Worm (Caenorhabditis elegans) whole organism, L3 larva: Measurements from ENCODE around the gene C32D5.8.

Experiments used
- ceh-82 ChIP-seq: fragments of 150-350 bp; optimal IDR thresholded peaks from 2 replicates; lab custom pipeline; 2014; ENCODE audit warnings: missing biosample characterization, missing genetic modification characterization
- fkh-10 ChIP-seq: sonication (generic microtip); optimal IDR thresholded peaks from 2 replicates; lab custom pipeline; 2017; ENCODE audit warnings: missing biosample characterization, missing genetic modification reagents, missing genetic modification characterization
- nhr-28 ChIP-seq: fragments of 150-350 bp; optimal IDR thresholded peaks from 2 replicates; lab custom pipeline; 2014; ENCODE audit warnings: missing biosample characterization, missing genetic modification characterization
- pha-4 ChIP-seq: fragments of 150-350 bp; optimal IDR thresholded peaks from 2 replicates; lab custom pipeline; 2014; ENCODE audit warnings: missing biosample characterization, missing genetic modification reagents, missing genetic modification characterization
- unc-62 ChIP-seq: fragments of 150-350 bp; sonication (generic microtip); optimal IDR thresholded peaks from 4 replicates; lab custom pipeline; 2014; ENCODE audit warnings: missing biosample characterization, missing genetic modification reagents, missing genetic modification characterization

DNA sequence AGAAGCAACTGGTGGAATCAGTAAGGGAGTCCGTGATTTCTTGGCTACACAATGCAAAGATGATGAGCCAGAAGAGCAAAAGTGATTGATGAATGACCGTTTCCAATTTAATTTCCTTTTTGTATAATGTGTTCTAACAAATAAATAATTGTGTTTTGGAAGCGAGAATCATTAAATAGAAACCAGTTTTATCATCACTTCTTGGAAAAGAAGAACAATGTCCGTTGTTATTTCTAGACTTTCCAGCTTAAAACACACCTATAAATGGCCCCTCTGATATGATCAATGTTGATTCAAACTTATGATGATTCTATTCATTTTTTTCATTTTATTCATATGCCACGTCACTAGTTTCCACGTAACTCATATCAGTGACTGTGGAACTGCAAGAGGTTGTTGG lies 39.6 kb downstream of the C32D5.8 start, which contains the start of gene C29F5.8:
- TF ChIP-seq unc-62 (GFP tag; lab: Kevin White, UChicago) (no peak), pha-4 (tag; lab: Kevin White, UChicago) (no peak), ceh-82 (tag; lab: Kevin White, UChicago) (no peak), nhr-28 (no peak), fkh-10 (GFP tag; lab: Kevin White, UChicago) (no peak)
